Worm (Caenorhabditis elegans) whole organism, midembryonic: ENCODE results near the gene chil-26.

ENCODE experiments used
- med-1 ChIP-seq: sonication (generic microtip); optimal IDR thresholded peaks from 2 replicates; lab custom pipeline; 2017; ENCODE audit warnings: missing genetic modification characterization, mild to moderate bottlenecking, missing compliant biosample characterization, antibody characterized with exemption, missing genetic modification reagents; ENCODE audit not compliant: insufficient read depth
- tab-1 ChIP-seq: fragments of 200-800 bp; sonication (Bioruptor generic); IDR thresholded peaks from 2 replicates; pipeline ENCODE4 v1.3.6; 2022; ENCODE audit warnings: missing genetic modification characterization, missing compliant biosample characterization
- ztf-23 ChIP-seq: fragments of 200-800 bp; sonication (Bioruptor generic); IDR thresholded peaks from 2 replicates; pipeline ENCODE4 v1.3.6; 2022; ENCODE audit warnings: missing genetic modification reagents, missing genetic modification characterization, missing compliant biosample characterization

ce11 chrII:9431119-9431518 is 43.7 kb upstream of the chil-26 start:
- no peak for TF ChIP-seq tab-1 (GFP tag; lab: Robert Waterston, UW)
- TF ChIP-seq med-1 (GFP tag; lab: Kevin White, UChicago) = no peak
- TF ChIP-seq ztf-23 = no peak
